Worm (Caenorhabditis elegans): ENCODE measurements around the gene rrp-1.

ce11 chrIV:9972629-9973028 is 9.4 kb downstream of the rrp-1 start, which contains the start of the genes C47E12.12 and C47E12.10:
- no peak for TF ChIP-seq ref-1 (GFP tag; conservative IDR thresholded peaks at IDR 0.05)
- TF ChIP-seq med-1 (GFP tag; optimal IDR thresholded peaks at IDR 0.05; ENCODE audit: insufficient read depth), result no peak
- TF ChIP-seq klf-2 (GFP tag; conservative IDR thresholded peaks at IDR 0.05), result no peak
